Fruit fly (Drosophila melanogaster) whole organism, adult: ENCODE measurements around the gene Cyp312a1.

Source experiments
- CG11617 ChIP-seq: fragments of 200-800 bp; sonication (Bioruptor generic); optimal IDR thresholded peaks from 2 replicates; lab custom pipeline; 2017; ENCODE audit warnings: mild to moderate bottlenecking, missing biosample characterization, missing genetic modification reagents, missing genetic modification characterization
- CG14711 ChIP-seq: fragments of 200-800 bp; sonication (Bioruptor generic); optimal IDR thresholded peaks from 2 replicates; lab custom pipeline; 2018; ENCODE audit warnings: missing biosample characterization, mild to moderate bottlenecking, missing genetic modification characterization, moderate library complexity
- CG5204 ChIP-seq: fragments of 200-800 bp; sonication (Bioruptor generic); optimal IDR thresholded peaks from 2 replicates; lab custom pipeline; 2016; ENCODE audit warnings: missing biosample characterization, missing genetic modification characterization
- CG7045 ChIP-seq: fragments of 200-800 bp; sonication (Bioruptor generic); optimal IDR thresholded peaks from 2 replicates; lab custom pipeline; 2017; ENCODE audit warnings: missing biosample characterization, mild to moderate bottlenecking, missing genetic modification characterization
- CG7101 ChIP-seq: fragments of 200-800 bp; sonication (Bioruptor generic); optimal IDR thresholded peaks from 2 replicates; lab custom pipeline; 2018; ENCODE audit warnings: missing biosample characterization, mild to moderate bottlenecking, missing genetic modification characterization, moderate library complexity
- Crg-1 ChIP-seq: fragments of 200-800 bp; sonication (Bioruptor generic); optimal IDR thresholded peaks from 2 replicates; lab custom pipeline; 2016; ENCODE audit warnings: missing biosample characterization, missing genetic modification characterization
- Mnt ChIP-seq: fragments of 200-800 bp; sonication (Bioruptor generic); optimal IDR thresholded peaks from 2 replicates; lab custom pipeline; 2016; ENCODE audit warnings: missing biosample characterization, mild to moderate bottlenecking, missing genetic modification characterization
- cic ChIP-seq: fragments of 200-800 bp; sonication (Bioruptor generic); optimal IDR thresholded peaks from 2 replicates; lab custom pipeline; 2017; ENCODE audit warnings: missing biosample characterization, mild to moderate bottlenecking, missing genetic modification characterization, moderate library complexity
- cnc ChIP-seq, 2 experiments: fragments of >200 bp; optimal IDR thresholded peaks; 2 replicates each; lab custom pipeline; 2017
- kay ChIP-seq: fragments of 200-800 bp; sonication (Bioruptor generic); peaks from one replicate; lab custom pipeline; 2016; ENCODE audit warnings: missing biosample characterization, missing genetic modification characterization, borderline replicate concordance
- ovo ChIP-seq: fragments of 200-800 bp; sonication (Bioruptor generic); optimal IDR thresholded peaks from 2 replicates; lab custom pipeline; 2016; ENCODE audit warnings: missing biosample characterization, missing genetic modification characterization
- pad ChIP-seq: fragments of 200-800 bp; sonication (Bioruptor generic); optimal IDR thresholded peaks from 3 replicates; lab custom pipeline; 2017; ENCODE audit warnings: missing biosample characterization, missing genetic modification characterization, mild to moderate bottlenecking, moderate library complexity, missing genetic modification reagents
- tj ChIP-seq: fragments of 200-800 bp; sonication (Bioruptor generic); optimal IDR thresholded peaks from 3 replicates; lab custom pipeline; 2017; ENCODE audit warnings: missing biosample characterization, mild to moderate bottlenecking, missing genetic modification characterization, moderate library complexity
- toe ChIP-seq: fragments of 200-800 bp; sonication (Bioruptor generic); optimal IDR thresholded peaks from 2 replicates; lab custom pipeline; 2016; ENCODE audit warnings: missing biosample characterization, missing genetic modification characterization

Cyp312a1 gene

dm6 chr3L:18079123-18079522 is 53.4 kb downstream of the Cyp312a1 start:
- TF ChIP-seq CG5204 (GFP tag; lab: Kevin White, UChicago) (no peak), Crg-1 (GFP tag; lab: Kevin White, UChicago) (no peak), CG11617 (GFP tag; lab: Kevin White, UChicago) (no peak), cnc (optimal IDR thresholded peaks at IDR 0.05; lab: Kevin White, UChicago) (no peak), cic (no peak), pad (GFP tag; lab: Kevin White, UChicago) (no peak), CG7101 (tag; lab: Kevin White, UChicago) (no peak), toe (GFP tag; lab: Kevin White, UChicago) (no peak), CG14711 (tag; lab: Kevin White, UChicago) (no peak), tj (GFP tag; lab: Kevin White, UChicago) (no peak), Mnt (GFP tag; lab: Kevin White, UChicago) (no peak), CG7045 (no peak), ovo (GFP tag; lab: Kevin White, UChicago) (no peak), kay (GFP tag; lab: Kevin White, UChicago) (no peak)
